Worm (Caenorhabditis elegans) whole organism, L4/young adult: Measurements from ENCODE around the gene dnpp-1.

Experiments used
- W03F9.2 ChIP-seq: fragments of 150-350 bp; optimal IDR thresholded peaks from 2 replicates; lab custom pipeline; 2014; ENCODE audit warnings: missing biosample characterization, missing genetic modification characterization
- dao-5 ChIP-seq: sonication (generic microtip); optimal IDR thresholded peaks from 2 replicates; lab custom pipeline; 2016; ENCODE audit warnings: missing genotype, missing genetic modification characterization, moderate library complexity, missing compliant biosample characterization

DNA sequence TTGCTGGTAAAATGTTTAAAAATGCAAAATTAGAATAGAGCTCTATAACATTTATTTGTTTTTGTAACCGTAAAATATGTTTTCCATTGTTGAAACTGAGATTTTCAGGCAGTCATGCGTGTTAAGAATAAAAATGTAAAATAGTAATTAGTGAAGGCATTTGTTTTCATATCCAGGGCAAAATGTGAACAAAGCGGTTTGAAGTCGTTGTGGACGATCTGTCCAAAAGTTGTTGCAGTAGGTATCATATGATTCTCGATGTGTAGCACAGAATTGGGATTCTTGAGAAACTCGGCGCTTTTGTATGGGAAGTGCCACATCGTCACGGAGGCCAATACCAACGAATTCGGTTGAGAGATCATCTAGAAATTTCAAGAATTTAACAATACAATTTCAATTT is 18.7 kb upstream of the dnpp-1 start:
- no peak for TF ChIP-seq W03F9.2
- no peak for TF ChIP-seq dao-5 (tag; lab: Kevin White, UChicago)
